Fruit fly (Drosophila melanogaster) whole organism, embryonic: ENCODE data around the gene CG33687.

Source experiments
- Aef1 ChIP-seq: fragments of 200-800 bp; sonication (Bioruptor generic); IDR thresholded peaks from 3 replicates; pipeline ENCODE4 v1.3.6; 2022; ENCODE audit warnings: missing biosample characterization, missing genetic modification characterization
- Atf6 ChIP-seq: fragments of 200-800 bp; sonication (Bioruptor generic); IDR thresholded peaks from 2 replicates; pipeline ENCODE4 v1.3.6; 2022; ENCODE audit warnings: missing biosample characterization, missing genetic modification characterization
- Bdp1 ChIP-seq: fragments of 200-800 bp; sonication (Bioruptor generic); optimal IDR thresholded peaks from 3 replicates; lab custom pipeline; 2016; ENCODE audit warnings: missing biosample characterization, missing genetic modification characterization
- CG10366 ChIP-seq: fragments of 200-800 bp; sonication (Bioruptor generic); IDR thresholded peaks from 2 replicates; pipeline ENCODE4 v1.3.6; 2022; ENCODE audit warnings: missing biosample characterization, missing genetic modification characterization
- CG12659 ChIP-seq: fragments of 200-800 bp; sonication (Bioruptor generic); optimal IDR thresholded peaks from 3 replicates; lab custom pipeline; 2017; ENCODE audit warnings: mild to moderate bottlenecking, missing biosample characterization, missing genetic modification reagents, missing genetic modification characterization
- CG13287 ChIP-seq: fragments of 200-800 bp; sonication (Bioruptor generic); IDR thresholded peaks from 2 replicates; pipeline ENCODE4 v1.3.6; 2022; ENCODE audit warnings: missing biosample characterization, missing genetic modification characterization; ENCODE audit not compliant: partially characterized antibody
- CG15514 ChIP-seq: fragments of 200-800 bp; sonication (Bioruptor generic); optimal IDR thresholded peaks from 3 replicates; lab custom pipeline; 2017; ENCODE audit warnings: missing biosample characterization, missing genetic modification characterization, mild to moderate bottlenecking, moderate library complexity, missing genetic modification reagents
- CG1603 ChIP-seq: fragments of 200-800 bp; sonication (Bioruptor generic); optimal IDR thresholded peaks from 2 replicates; lab custom pipeline; 2019; ENCODE audit warnings: missing biosample characterization, mild to moderate bottlenecking, missing genetic modification characterization, moderate library complexity
- CG17385 ChIP-seq: fragments of 200-800 bp; sonication (Bioruptor generic); optimal IDR thresholded peaks from 3 replicates; lab custom pipeline; 2018; ENCODE audit warnings: missing biosample characterization, mild to moderate bottlenecking, missing genetic modification characterization
- CG17612 ChIP-seq: fragments of 200-800 bp; sonication (Bioruptor generic); IDR thresholded peaks from 2 replicates; pipeline ENCODE4 v1.3.6; 2022; ENCODE audit warnings: missing biosample characterization, missing genetic modification characterization
- CG17829 ChIP-seq: fragments of 200-800 bp; optimal IDR thresholded peaks from 2 replicates; lab custom pipeline; 2019; ENCODE audit warnings: missing biosample characterization, mild to moderate bottlenecking, missing genetic modification characterization, moderate library complexity
- CG2116 ChIP-seq: fragments of 200-800 bp; sonication (Bioruptor generic); optimal IDR thresholded peaks from 3 replicates; lab custom pipeline; 2018; ENCODE audit warnings: missing biosample characterization, mild to moderate bottlenecking, missing genetic modification characterization
- CG2875 ChIP-seq: fragments of 200-800 bp; sonication (Bioruptor generic); optimal IDR thresholded peaks from 2 replicates; lab custom pipeline; 2017; ENCODE audit warnings: missing biosample characterization, mild to moderate bottlenecking, missing genetic modification characterization, missing genetic modification reagents
- CG4820 ChIP-seq: fragments of 200-800 bp; sonication (Bioruptor generic); optimal IDR thresholded peaks from 3 replicates; lab custom pipeline; 2016; ENCODE audit warnings: missing biosample characterization, missing genetic modification characterization
- CG9932 ChIP-seq: fragments of 200-800 bp; sonication (Bioruptor generic); IDR thresholded peaks from 2 replicates; pipeline ENCODE4 v1.3.6; 2022; ENCODE audit warnings: missing biosample characterization, missing genetic modification characterization
- E2f2 ChIP-seq: fragments of 200-800 bp; sonication (Bioruptor generic); IDR thresholded peaks from 2 replicates; pipeline ENCODE4 v1.3.6; 2022; ENCODE audit warnings: missing biosample characterization, missing genetic modification characterization
- Hr51 ChIP-seq, 2 experiments: fragments of 200-800 bp; sonication (Bioruptor generic); optimal IDR thresholded peaks; 2 replicates in 1 of 2; 3 replicates in 1 of 2; lab custom pipeline; 2016 to 2018; ENCODE audit warnings: missing biosample characterization in 2 of 2, missing genetic modification characterization in 2 of 2, mild to moderate bottlenecking in 1 of 2, moderate library complexity in 1 of 2
- NfI ChIP-seq: fragments of 200-800 bp; sonication (Bioruptor generic); optimal IDR thresholded peaks from 3 replicates; lab custom pipeline; 2018; ENCODE audit warnings: missing biosample characterization, mild to moderate bottlenecking, missing genetic modification characterization, moderate library complexity
- Optix ChIP-seq: fragments of 200-800 bp; sonication (Bioruptor generic); IDR thresholded peaks from 3 replicates; pipeline ENCODE4 v1.3.6; 2022; ENCODE audit warnings: missing biosample characterization, missing genetic modification characterization
- PHDP ChIP-seq: fragments of 200-800 bp; sonication (Bioruptor generic); optimal IDR thresholded peaks from 3 replicates; lab custom pipeline; 2018; ENCODE audit warnings: missing biosample characterization, mild to moderate bottlenecking, missing genetic modification characterization, moderate library complexity
- Rx ChIP-seq: fragments of 200-800 bp; sonication (Bioruptor generic); IDR thresholded peaks from 2 replicates; pipeline ENCODE4 v1.3.6; 2022; ENCODE audit warnings: missing biosample characterization, missing genetic modification characterization
- Ssrp ChIP-seq: fragments of 200-800 bp; sonication (Bioruptor generic); optimal IDR thresholded peaks from 2 replicates; lab custom pipeline; 2018; ENCODE audit warnings: missing biosample characterization, mild to moderate bottlenecking, missing genetic modification characterization, moderate library complexity
- Tbp ChIP-seq: fragments of >200 bp; optimal IDR thresholded peaks from 2 replicates; lab custom pipeline; 2018; ENCODE audit warnings: missing biosample characterization, missing genetic modification characterization
- ara ChIP-seq: fragments of 200-800 bp; sonication (Bioruptor generic); IDR thresholded peaks from 2 replicates; pipeline ENCODE4 v1.3.6; 2022; ENCODE audit warnings: missing biosample characterization, missing genetic modification characterization
- bsh ChIP-seq, 2 experiments: fragments of 200-800 bp; sonication (Bioruptor generic); optimal IDR thresholded peaks; 2 replicates each; lab custom pipeline; 2017 to 2018; ENCODE audit warnings: mild to moderate bottlenecking in 2 of 2, missing biosample characterization in 2 of 2, missing genetic modification characterization in 2 of 2, moderate library complexity in 1 of 2
- chn ChIP-seq: fragments of 200-800 bp; sonication (Bioruptor generic); optimal IDR thresholded peaks from 2 replicates; lab custom pipeline; 2016; ENCODE audit warnings: missing biosample characterization, missing genetic modification characterization
- ci ChIP-seq: fragments of 200-800 bp; sonication (Bioruptor generic); IDR thresholded peaks from 3 replicates; pipeline ENCODE4 v1.3.6; 2022; ENCODE audit warnings: missing biosample characterization, missing genetic modification characterization
- dati ChIP-seq: fragments of 200-800 bp; sonication (Bioruptor generic); IDR thresholded peaks from 2 replicates; pipeline ENCODE4 v1.3.6; 2022; ENCODE audit warnings: missing biosample characterization, missing genetic modification characterization
- dimm ChIP-seq: fragments of 200-800 bp; sonication (Bioruptor generic); IDR thresholded peaks from 2 replicates; pipeline ENCODE4 v1.3.6; 2022; ENCODE audit warnings: missing biosample characterization, missing genetic modification characterization
- disco-r ChIP-seq: fragments of 200-800 bp; sonication (Bioruptor generic); optimal IDR thresholded peaks from 2 replicates; lab custom pipeline; 2016; ENCODE audit warnings: missing biosample characterization, missing genetic modification characterization
- en ChIP-seq: fragments of 200-800 bp; sonication (Bioruptor generic); optimal IDR thresholded peaks from 2 replicates; lab custom pipeline; 2016; ENCODE audit warnings: missing biosample characterization, missing genetic modification characterization
- fd96Cb ChIP-seq: fragments of 200-800 bp; sonication (Bioruptor generic); optimal IDR thresholded peaks from 2 replicates; lab custom pipeline; 2018; ENCODE audit warnings: missing biosample characterization, mild to moderate bottlenecking, missing genetic modification characterization, moderate library complexity
- gcm ChIP-seq: fragments of 200-800 bp; sonication (Bioruptor generic); optimal IDR thresholded peaks from 2 replicates; lab custom pipeline; 2019; ENCODE audit warnings: missing biosample characterization, mild to moderate bottlenecking, missing genetic modification characterization, moderate library complexity
- grau ChIP-seq: fragments of 200-800 bp; optimal IDR thresholded peaks from 3 replicates; lab custom pipeline; 2019; ENCODE audit warnings: missing biosample characterization, mild to moderate bottlenecking, missing genetic modification characterization, moderate library complexity
- hbn ChIP-seq: fragments of 200-800 bp; sonication (Bioruptor generic); IDR thresholded peaks from 2 replicates; pipeline ENCODE4 v1.3.6; 2022; ENCODE audit warnings: missing biosample characterization, missing genetic modification characterization; ENCODE audit not compliant: partially characterized antibody
- ind ChIP-seq: fragments of 200-800 bp; sonication (Bioruptor generic); optimal IDR thresholded peaks from 3 replicates; lab custom pipeline; 2016; ENCODE audit warnings: missing biosample characterization, missing genetic modification characterization
- jumu ChIP-seq: fragments of 200-800 bp; sonication (Bioruptor generic); optimal IDR thresholded peaks from 3 replicates; lab custom pipeline; 2016; ENCODE audit warnings: missing biosample characterization, missing genetic modification characterization
- mam ChIP-seq: fragments of 200-800 bp; sonication (Bioruptor generic); optimal IDR thresholded peaks from 3 replicates; lab custom pipeline; 2016; ENCODE audit warnings: missing biosample characterization, missing genetic modification characterization
- peb ChIP-seq: fragments of 200-800 bp; sonication (Bioruptor generic); IDR thresholded peaks from 2 replicates; pipeline ENCODE4 v1.3.6; 2022; ENCODE audit warnings: missing biosample characterization, missing genetic modification characterization
- pho ChIP-seq: fragments of 200-800 bp; sonication (Bioruptor generic); optimal IDR thresholded peaks from 2 replicates; lab custom pipeline; 2016; ENCODE audit warnings: missing biosample characterization, missing genetic modification characterization
- phol ChIP-seq: fragments of 200-800 bp; sonication (Bioruptor generic); optimal IDR thresholded peaks from 3 replicates; lab custom pipeline; 2018; ENCODE audit warnings: missing biosample characterization, mild to moderate bottlenecking, missing genetic modification characterization, moderate library complexity
- pros ChIP-seq: fragments of 200-800 bp; sonication (Bioruptor generic); optimal IDR thresholded peaks from 3 replicates; lab custom pipeline; 2019; ENCODE audit warnings: missing biosample characterization, mild to moderate bottlenecking, missing genetic modification characterization, moderate library complexity
- ranshi ChIP-seq: fragments of 200-800 bp; sonication (Bioruptor generic); IDR thresholded peaks from 2 replicates; pipeline ENCODE4 v1.3.6; 2022; ENCODE audit warnings: missing biosample characterization, missing genetic modification characterization
- scrt ChIP-seq: fragments of 200-800 bp; sonication (Bioruptor generic); optimal IDR thresholded peaks from 2 replicates; lab custom pipeline; 2018; ENCODE audit warnings: missing biosample characterization, mild to moderate bottlenecking, missing genetic modification characterization, moderate library complexity
- stc ChIP-seq: fragments of 200-800 bp; sonication (Bioruptor generic); IDR thresholded peaks from 2 replicates; pipeline ENCODE4 v1.3.6; 2022; ENCODE audit warnings: missing biosample characterization, missing genetic modification characterization
- tgo ChIP-seq: fragments of 200-800 bp; sonication (Bioruptor generic); IDR thresholded peaks from 3 replicates; pipeline ENCODE4 v1.3.6; 2022; ENCODE audit warnings: missing biosample characterization, missing genetic modification characterization
- trem ChIP-seq: fragments of 200-800 bp; optimal IDR thresholded peaks from 3 replicates; lab custom pipeline; 2019; ENCODE audit warnings: missing biosample characterization, mild to moderate bottlenecking, missing genetic modification characterization, moderate library complexity
- unpg ChIP-seq: fragments of 200-800 bp; sonication (Bioruptor generic); optimal IDR thresholded peaks from 3 replicates; lab custom pipeline; 2018; ENCODE audit warnings: missing biosample characterization, mild to moderate bottlenecking, missing genetic modification characterization, moderate library complexity

The CG33687 gene

DNA sequence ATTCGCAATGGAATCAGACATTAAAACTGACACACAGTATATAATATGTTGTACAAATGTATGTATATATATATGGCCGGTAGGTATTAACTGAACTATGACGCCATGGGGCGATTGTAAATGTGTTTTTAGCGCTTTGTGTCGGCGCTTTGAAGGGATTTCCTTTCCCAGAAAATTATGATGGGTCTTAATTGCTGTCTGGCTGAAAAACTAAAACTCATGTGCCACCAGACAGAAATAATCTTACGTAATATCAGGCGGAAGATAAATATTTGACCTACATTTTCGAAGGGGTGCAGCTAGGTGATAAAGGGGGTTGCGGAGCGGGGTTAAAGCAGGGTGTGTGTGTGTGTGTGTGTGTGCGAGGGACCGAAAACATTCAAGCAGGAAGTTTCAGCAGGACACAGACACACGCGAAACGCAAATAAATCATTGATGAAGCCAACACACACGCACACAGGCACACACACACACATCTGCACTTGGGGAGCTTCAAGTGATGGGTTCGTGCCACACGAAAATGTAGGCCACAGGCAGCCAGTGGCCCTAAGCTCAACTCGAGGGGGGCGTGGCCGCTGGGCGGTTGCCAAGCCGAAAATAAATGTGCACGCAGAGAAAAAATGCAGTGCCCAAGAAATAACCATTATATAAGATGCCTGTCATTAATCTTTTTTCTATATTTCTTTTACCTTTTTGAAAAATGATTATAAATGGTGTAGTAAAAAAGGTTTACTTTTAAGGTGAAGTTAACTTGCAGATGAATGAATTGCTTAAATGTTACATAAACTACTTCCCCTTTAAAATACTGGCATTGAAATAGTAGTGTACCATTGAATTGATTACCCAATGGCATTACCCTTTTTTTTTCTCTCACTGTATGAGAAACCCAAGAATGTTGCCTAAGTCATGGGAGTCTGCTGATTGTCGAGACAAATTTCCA lies 40.1 kb upstream of the CG33687 start (continued):
- peak; percentile 14 for TF ChIP-seq CG15514 (GFP tag; lab: Kevin White, UChicago)
- TF ChIP-seq CG17612 (GFP tag; lab: Robert Waterston, UW) = no peak
- no peak for TF ChIP-seq hbn (GFP tag; lab: Robert Waterston, UW)
- no peak; the same call in 2 of the 3 replicates for TF ChIP-seq Aef1 (GFP tag; lab: Robert Waterston, UW)
- TF ChIP-seq bsh (GFP tag; optimal IDR thresholded peaks at IDR 0.05; lab: Kevin White, UChicago) = peak in 1 of 2 experiments; percentile 62
- TF ChIP-seq Optix (GFP tag; lab: Robert Waterston, UW) = no peak
- TF ChIP-seq tgo (GFP tag; lab: Robert Waterston, UW) = peak; percentile 35; the same call in 2 of the 3 replicates
- TF ChIP-seq NfI (GFP tag; lab: Kevin White, UChicago) = peak; percentile 32
- TF ChIP-seq peb = 0 out of 2 replicates have a peak, but pooled peaks have one; percentile 13
- peak; percentile 21 for TF ChIP-seq CG17829 (tag; lab: Kevin White, UChicago)
- TF ChIP-seq Bdp1 (GFP tag; lab: Kevin White, UChicago) = peak; percentile 20
- no peak for TF ChIP-seq dimm (GFP tag; lab: Robert Waterston, UW)
- TF ChIP-seq unpg (GFP tag; lab: Kevin White, UChicago) = peak; percentile 63
- TF ChIP-seq en = peak; percentile 43
- TF ChIP-seq Hr51 (GFP tag; optimal IDR thresholded peaks at IDR 0.05; lab: Kevin White, UChicago) = peak; percentile 35 to 68
- TF ChIP-seq CG9932 = no peak
- no peak for TF ChIP-seq pros (GFP tag; lab: Kevin White, UChicago)
- TF ChIP-seq CG2116 = peak; percentile 4
- TF ChIP-seq Ssrp (tag; lab: Kevin White, UChicago) = peak; percentile 62
- TF ChIP-seq ara (GFP tag; lab: Robert Waterston, UW) = no peak
- TF ChIP-seq fd96Cb (tag; lab: Kevin White, UChicago) = peak; percentile 68
- peak; percentile 2 for TF ChIP-seq jumu (GFP tag; lab: Kevin White, UChicago)
- peak; percentile 32; the same call in 1 of the 3 replicates for TF ChIP-seq ci (GFP tag; lab: Robert Waterston, UW)
- TF ChIP-seq stc (GFP tag; lab: Robert Waterston, UW) = no peak
- TF ChIP-seq ind (GFP tag; lab: Kevin White, UChicago) = peak; percentile 54
- TF ChIP-seq Rx (GFP tag; lab: Robert Waterston, UW) = peak; percentile 4; the same call in 1 of the 2 replicates
- peak; percentile 39 for TF ChIP-seq CG12659 (GFP tag; lab: Kevin White, UChicago)
- peak; percentile 59 for TF ChIP-seq CG4820 (GFP tag; lab: Kevin White, UChicago)
- TF ChIP-seq gcm (GFP tag; lab: Kevin White, UChicago) = peak; percentile 44
- peak; percentile 47 for TF ChIP-seq chn (GFP tag; lab: Kevin White, UChicago)
- peak; percentile 63 for TF ChIP-seq grau (tag; lab: Kevin White, UChicago)
- TF ChIP-seq Atf6 = no peak
- TF ChIP-seq CG10366 (GFP tag; lab: Robert Waterston, UW) = peak; percentile 24; the same call in 1 of the 2 replicates
- 0 out of 2 replicates have a peak, but pooled peaks have one; percentile 8 for TF ChIP-seq ranshi (GFP tag; lab: Robert Waterston, UW)
- TF ChIP-seq CG1603 = peak; percentile 34
- peak; percentile 34 for TF ChIP-seq trem (tag; lab: Kevin White, UChicago)
- 0 out of 2 replicates have a peak, but pooled peaks have one; percentile 19 for TF ChIP-seq E2f2 (GFP tag; lab: Robert Waterston, UW)
- peak; percentile 41 for TF ChIP-seq CG17385
- TF ChIP-seq disco-r (GFP tag; lab: Kevin White, UChicago) = peak; percentile 43
- TF ChIP-seq Tbp (GFP tag; lab: Kevin White, UChicago) = no peak
- no peak for TF ChIP-seq CG2875 (GFP tag; lab: Kevin White, UChicago)
- TF ChIP-seq phol (tag; lab: Kevin White, UChicago) = peak; percentile 74
- peak; percentile 35 for TF ChIP-seq scrt (GFP tag; lab: Kevin White, UChicago)
- TF ChIP-seq mam = peak; percentile 51
- TF ChIP-seq PHDP (tag; lab: Kevin White, UChicago) = peak; percentile 55
- TF ChIP-seq dati = no peak
- TF ChIP-seq pho (GFP tag; lab: Kevin White, UChicago) = peak; percentile 39
- no peak for TF ChIP-seq CG13287 (GFP tag; lab: Robert Waterston, UW)
